Fruit fly (Drosophila melanogaster): ENCODE measurements around the gene CG42526.

The CG42526 gene

DNA sequence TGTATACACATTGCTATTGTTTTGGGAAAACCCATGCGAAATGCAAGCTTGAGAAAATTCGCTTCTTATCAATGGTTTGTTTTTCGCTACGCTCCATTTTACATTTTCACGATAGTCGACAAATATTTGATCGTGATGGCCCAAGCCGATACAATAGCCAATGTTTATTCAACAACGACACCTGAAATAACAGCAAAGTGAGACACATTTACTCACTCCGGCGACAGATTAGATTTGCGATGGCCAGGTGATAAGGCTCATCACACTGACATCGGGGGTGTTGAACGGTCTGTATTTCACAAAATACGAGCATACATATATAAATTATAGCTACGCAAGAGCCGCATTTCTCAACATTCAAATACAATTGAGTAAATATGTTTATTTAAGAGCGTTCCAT lies 38.0 kb downstream of the CG42526 start (continued):
- peak; percentile 32 for TF ChIP-seq CG8281 (tag; optimal IDR thresholded peaks at IDR 0.05)
- TF ChIP-seq chif (GFP tag; optimal IDR thresholded peaks at IDR 0.05): peak in 1 of 2 experiments; percentile 1
- peak; percentile 66 for TF ChIP-seq CG15696 (tag; optimal IDR thresholded peaks at IDR 0.05)
- TF ChIP-seq toy (GFP tag; IDR thresholded peaks at IDR 0.05): peak; percentile 49; the same call in 1 of the 2 replicates
- peak; percentile 1 for TF ChIP-seq CG15269 (tag; optimal IDR thresholded peaks at IDR 0.05)
- TF ChIP-seq ro (GFP tag; IDR thresholded peaks at IDR 0.05): no peak
- peak; percentile 83 for TF ChIP-seq Vsx1 (GFP tag; optimal IDR thresholded peaks at IDR 0.05)
- TF ChIP-seq schlank (tag; optimal IDR thresholded peaks at IDR 0.05): peak; percentile 89
- TF ChIP-seq CG12744 (GFP tag; optimal IDR thresholded peaks at IDR 0.05): peak; percentile 20
- no peak for TF ChIP-seq CG4617 (GFP tag; optimal IDR thresholded peaks at IDR 0.05; ENCODE audit: borderline replicate concordance)
- no peak for TF ChIP-seq ind (GFP tag; optimal IDR thresholded peaks at IDR 0.05)
- peak; percentile 16 for TF ChIP-seq zfh2 (GFP tag; optimal IDR thresholded peaks at IDR 0.05)
- TF ChIP-seq Sry-δ (GFP tag; optimal IDR thresholded peaks at IDR 0.05): peak; percentile 28
- TF ChIP-seq pho (GFP tag; optimal IDR thresholded peaks at IDR 0.05): peak; percentile 43
- peak; percentile 5; the same call in 1 of the 3 replicates for TF ChIP-seq dysf (GFP tag; IDR thresholded peaks at IDR 0.05)
- no peak for TF ChIP-seq CG6791 (GFP tag; IDR thresholded peaks at IDR 0.05; ENCODE audit: partially characterized antibody)
- no peak for TF ChIP-seq CG9437 (GFP tag; optimal IDR thresholded peaks at IDR 0.05)
- TF ChIP-seq Kr (GFP tag; optimal IDR thresholded peaks at IDR 0.05): peak; percentile 2
- peak; percentile 58 for TF ChIP-seq Hey (tag; optimal IDR thresholded peaks at IDR 0.05)
- TF ChIP-seq HLHmδ (GFP tag; optimal IDR thresholded peaks at IDR 0.05): peak; percentile 71
- TF ChIP-seq wor (GFP tag; IDR thresholded peaks at IDR 0.05): no peak
- TF ChIP-seq CG3838 (GFP tag; optimal IDR thresholded peaks at IDR 0.05): no peak
- peak; percentile 89 for TF ChIP-seq CG6765 (GFP tag; optimal IDR thresholded peaks at IDR 0.05)
- peak; percentile 6 for TF ChIP-seq CG12391 (tag; optimal IDR thresholded peaks at IDR 0.05)
- peak; percentile 16 for TF ChIP-seq lbe (GFP tag; optimal IDR thresholded peaks at IDR 0.05)
- peak; percentile 36 for TF ChIP-seq CTCF (GFP tag; optimal IDR thresholded peaks at IDR 0.05)
- peak; percentile 35; the same call in 1 of the 2 replicates for TF ChIP-seq seq (GFP tag; IDR thresholded peaks at IDR 0.05)
- peak; percentile 96 for TF ChIP-seq CG18599 (GFP tag; optimal IDR thresholded peaks at IDR 0.05)
- peak; percentile 91 for TF ChIP-seq CG3281 (GFP tag; optimal IDR thresholded peaks at IDR 0.05)
- TF ChIP-seq CG7271 (tag; optimal IDR thresholded peaks at IDR 0.05): peak; percentile 28
- TF ChIP-seq otp (GFP tag; IDR thresholded peaks at IDR 0.05): no peak
- peak; percentile 83; the same call in 2 of the 3 replicates for TF ChIP-seq Dbx (GFP tag; IDR thresholded peaks at IDR 0.05)
- TF ChIP-seq ash1 (GFP tag; optimal IDR thresholded peaks at IDR 0.05): peak; percentile 95
- peak; percentile 59 for TF ChIP-seq Dad (GFP tag; optimal IDR thresholded peaks at IDR 0.05)
- peak; percentile 79 for TF ChIP-seq exex (tag; optimal IDR thresholded peaks at IDR 0.05)
- TF ChIP-seq CG11456 (GFP tag; IDR thresholded peaks at IDR 0.05): no peak; the same call in 2 of the 3 replicates
- peak; percentile 82 for TF ChIP-seq nau (GFP tag; optimal IDR thresholded peaks at IDR 0.05)
- TF ChIP-seq CG4404 (GFP tag; IDR thresholded peaks at IDR 0.05): no peak
- peak; percentile 84 for TF ChIP-seq CG13296 (GFP tag; optimal IDR thresholded peaks at IDR 0.05)
- TF ChIP-seq luna (GFP tag; optimal IDR thresholded peaks at IDR 0.05): peak; percentile 82
- peak; percentile 75 for TF ChIP-seq CG1233 (GFP tag; optimal IDR thresholded peaks at IDR 0.05)
- TF ChIP-seq Hr3 (GFP tag; optimal IDR thresholded peaks at IDR 0.05): no peak
- TF ChIP-seq CG30020 (tag; optimal IDR thresholded peaks at IDR 0.05): no peak
- no peak for TF ChIP-seq CG9876 (GFP tag; optimal IDR thresholded peaks at IDR 0.05)
- TF ChIP-seq CG12236 (GFP tag; optimal IDR thresholded peaks at IDR 0.05): peak; percentile 26
- peak; percentile 24 for TF ChIP-seq maf-S (GFP tag; optimal IDR thresholded peaks at IDR 0.05)
- peak; percentile 17 for TF ChIP-seq lilli (GFP tag; optimal IDR thresholded peaks at IDR 0.05)
- no peak for TF ChIP-seq Mes4 (GFP tag; optimal IDR thresholded peaks at IDR 0.05)
- no peak for TF ChIP-seq Optix (GFP tag; IDR thresholded peaks at IDR 0.05)
- peak; percentile 93 for TF ChIP-seq Fer1 (GFP tag; optimal IDR thresholded peaks at IDR 0.05)
- peak; percentile 59; the same call in 2 of the 3 replicates for TF ChIP-seq CG11695 (GFP tag; IDR thresholded peaks at IDR 0.05)
